Worm (Caenorhabditis elegans) whole organism, L2 larva: ENCODE measurements around the gene jmjd-1.2.

Source experiments
- ZK546.5 ChIP-seq: sonication (generic microtip); optimal IDR thresholded peaks from 2 replicates; lab custom pipeline; 2017; ENCODE audit warnings: missing biosample characterization, missing genetic modification characterization
- alr-1 ChIP-seq: fragments of 150-350 bp; optimal IDR thresholded peaks from 2 replicates; lab custom pipeline; 2014; ENCODE audit warnings: missing biosample characterization, missing genetic modification characterization
- egl-27 ChIP-seq: sonication (generic microtip); optimal IDR thresholded peaks from 3 replicates; lab custom pipeline; 2017; ENCODE audit warnings: missing biosample characterization, missing genetic modification reagents, missing genetic modification characterization
- fos-1 ChIP-seq: fragments of 150-350 bp; optimal IDR thresholded peaks from 2 replicates; lab custom pipeline; 2014; ENCODE audit warnings: missing biosample characterization, missing genetic modification characterization

ce11 chrIV:4688221-4688620 lies 27.4 kb downstream of the jmjd-1.2 start, which contains the start of gene bus-4:
- TF ChIP-seq egl-27 (tag; lab: Kevin White, UChicago), result no peak
- no peak for TF ChIP-seq fos-1 (tag; lab: Kevin White, UChicago)
- TF ChIP-seq alr-1 (tag; lab: Kevin White, UChicago), result no peak
- TF ChIP-seq ZK546.5, result no peak
